Worm (Caenorhabditis elegans): Measurements from ENCODE around the gene athp-1.

The athp-1 gene

DNA sequence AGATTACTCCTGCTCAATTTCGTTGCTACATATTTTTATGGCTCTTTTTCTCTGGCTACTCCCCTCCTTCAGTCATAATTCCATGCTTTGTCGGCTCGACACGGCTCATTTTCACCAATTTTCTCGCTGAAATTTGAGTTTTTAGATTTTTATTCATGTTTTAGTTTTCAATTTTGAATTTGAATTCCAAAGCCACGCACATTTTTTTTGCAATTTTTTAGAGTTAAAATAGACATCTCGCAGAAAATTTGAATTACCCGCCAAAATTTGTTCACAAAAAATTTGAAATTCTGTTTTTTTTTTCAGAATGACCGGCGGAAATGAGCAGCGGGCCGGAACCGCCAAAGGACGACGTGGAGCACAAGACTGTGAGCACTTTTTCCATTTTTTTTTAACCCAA is 20.8 kb downstream of the athp-1 start, which contains the start of gene unc-119:
Gene unc-119, plus strand, starts transcription at position 301 of the 400 bp plus-strand sequence.
- TF ChIP-seq ceh-31 (tag; optimal IDR thresholded peaks at IDR 0.05) (no peak), pha-2 (tag; optimal IDR thresholded peaks at IDR 0.05) (no peak), pax-1 (tag; optimal IDR thresholded peaks at IDR 0.05) (no peak), sdc-2 (tag; optimal IDR thresholded peaks at IDR 0.05) (no peak), ztf-16 (tag; optimal IDR thresholded peaks at IDR 0.05) (no peak), sox-4 (tag; optimal IDR thresholded peaks at IDR 0.05) (no peak)

DNA sequence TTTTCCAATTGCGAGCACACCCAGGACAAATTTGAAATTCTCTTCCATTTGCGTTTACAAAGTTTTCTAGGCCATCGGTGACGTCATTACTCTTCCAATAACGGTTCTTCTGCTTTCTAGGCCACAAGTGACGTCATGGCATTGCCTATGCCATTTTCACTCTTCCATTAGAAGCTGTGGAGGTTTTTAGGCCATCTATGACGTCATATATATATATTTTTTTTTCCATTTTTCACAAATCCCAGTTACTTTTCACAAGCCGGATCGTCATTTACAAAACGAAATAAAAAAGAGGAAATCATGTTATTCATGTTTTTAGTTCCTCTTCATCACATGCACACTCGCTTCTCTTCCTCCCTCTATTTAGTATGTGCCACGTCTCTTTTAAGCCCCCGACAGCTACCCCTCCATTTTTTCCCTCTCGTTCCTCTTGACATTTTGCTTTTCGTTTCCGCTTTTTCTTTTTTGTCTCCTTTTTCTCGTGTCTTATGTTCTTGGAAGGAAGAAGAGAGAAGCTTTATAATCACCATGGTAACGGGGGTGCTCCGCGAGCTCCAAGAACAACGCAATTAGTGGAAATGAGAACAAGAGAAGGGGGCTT is 21.5 kb downstream of the athp-1 start:
- TF ChIP-seq ceh-2 (tag; optimal IDR thresholded peaks at IDR 0.05), result no peak
- TF ChIP-seq unc-3 (GFP tag; conservative IDR thresholded peaks at IDR 0.05), result no peak
- TF ChIP-seq unc-3 (tag; optimal IDR thresholded peaks at IDR 0.05), result no peak
- TF ChIP-seq eyg-1 (tag; optimal IDR thresholded peaks at IDR 0.05), result no peak
- TF ChIP-seq syd-9 (tag; optimal IDR thresholded peaks at IDR 0.05), result no peak
- no peak for TF ChIP-seq ceh-24 (tag; optimal IDR thresholded peaks at IDR 0.05)
- no peak for TF ChIP-seq Y22D7AL.16 (tag; optimal IDR thresholded peaks at IDR 0.05)
- no peak for TF ChIP-seq fkh-6 (tag; optimal IDR thresholded peaks at IDR 0.05)
- no peak for TF ChIP-seq rnt-1 (tag; optimal IDR thresholded peaks at IDR 0.05)
- no peak for TF ChIP-seq ceh-9 (tag; optimal IDR thresholded peaks at IDR 0.05)
- TF ChIP-seq unc-86 (tag; optimal IDR thresholded peaks at IDR 0.05), result no peak
- no peak for TF ChIP-seq hlh-30 (tag; optimal IDR thresholded peaks at IDR 0.05; ENCODE audit: insufficient read depth)
- no peak for TF ChIP-seq pros-1 (tag; optimal IDR thresholded peaks at IDR 0.05)
- TF ChIP-seq unc-55 (GFP tag; optimal IDR thresholded peaks at IDR 0.05), result no peak

DNA sequence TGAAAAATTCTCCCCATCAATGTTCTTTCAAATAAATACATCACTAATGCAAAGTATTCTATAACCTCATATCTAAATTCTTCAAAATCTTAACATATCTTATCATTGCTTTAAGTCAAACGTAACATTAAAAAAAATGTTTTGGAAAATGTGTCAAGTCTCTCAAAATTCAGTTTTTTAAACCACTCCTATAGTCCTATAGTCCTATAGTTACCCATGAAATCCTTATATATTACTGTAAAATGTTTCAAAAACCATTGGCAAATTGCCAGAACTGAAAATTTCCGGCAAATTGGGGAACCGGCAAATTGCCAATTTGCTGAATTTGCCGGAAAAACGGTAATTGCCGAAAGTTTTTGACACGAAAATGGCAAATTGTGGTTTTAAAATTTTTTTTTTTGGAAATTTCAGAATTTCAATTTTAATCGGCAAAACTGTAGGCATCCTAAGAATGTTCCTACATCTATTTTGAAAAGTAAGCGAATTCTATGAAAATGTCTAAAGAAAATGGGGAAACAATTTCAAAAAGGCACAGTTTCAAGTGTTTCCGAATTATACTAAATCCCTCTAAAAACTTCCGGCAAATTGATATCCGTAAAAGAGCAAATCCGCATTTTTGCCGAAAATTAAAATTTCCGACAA is 22.9 kb downstream of the athp-1 start:
- TF ChIP-seq ceh-24 (tag; optimal IDR thresholded peaks at IDR 0.05), result no peak
- no peak for TF ChIP-seq sox-2 (GFP tag; IDR thresholded peaks at IDR 0.05)
- TF ChIP-seq hlh-13 (GFP tag; optimal IDR thresholded peaks at IDR 0.05), result no peak
- TF ChIP-seq sox-4 (tag; optimal IDR thresholded peaks at IDR 0.05), result no peak
- TF ChIP-seq pat-9 (tag; optimal IDR thresholded peaks at IDR 0.05), result no peak
- TF ChIP-seq ceh-31 (tag; optimal IDR thresholded peaks at IDR 0.05), result no peak
- no peak for TF ChIP-seq unc-3 (GFP tag; conservative IDR thresholded peaks at IDR 0.05)
- TF ChIP-seq unc-3 (tag; optimal IDR thresholded peaks at IDR 0.05), result no peak
- TF ChIP-seq ceh-22 (tag; optimal IDR thresholded peaks at IDR 0.05), result no peak
- TF ChIP-seq ttx-3 (tag; optimal IDR thresholded peaks at IDR 0.05), result no peak
- TF ChIP-seq nhr-11 (tag; optimal IDR thresholded peaks at IDR 0.05), result no peak
- no peak for TF ChIP-seq C38D4.7 (GFP tag; optimal IDR thresholded peaks at IDR 0.05)
- TF ChIP-seq tbx-7 (tag; optimal IDR thresholded peaks at IDR 0.05), result no peak
- no peak for TF ChIP-seq pqm-1 (tag; optimal IDR thresholded peaks at IDR 0.05)
- TF ChIP-seq che-1 (tag; optimal IDR thresholded peaks at IDR 0.05), result no peak

DNA sequence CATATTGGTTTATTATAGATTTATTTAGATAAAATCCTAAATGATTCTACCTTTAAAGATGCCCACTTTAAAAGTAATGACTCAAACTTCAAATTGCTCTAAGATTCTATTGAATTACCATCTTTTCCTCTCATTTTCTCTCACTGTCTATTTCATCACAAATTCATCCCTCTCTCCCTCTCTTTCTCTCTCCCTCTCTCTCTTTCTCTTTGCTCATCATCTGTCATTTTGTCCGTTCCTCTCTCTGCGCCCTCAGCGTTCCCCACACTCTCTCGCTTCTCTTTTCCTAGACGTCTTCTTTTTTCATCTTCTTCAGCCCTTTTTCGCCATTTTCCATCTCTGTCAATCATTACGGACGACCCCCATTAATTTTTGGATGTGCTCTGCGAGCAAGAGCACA is 23.5 kb downstream of the athp-1 start:
- TF ChIP-seq unc-55 (GFP tag; optimal IDR thresholded peaks at IDR 0.05), result peak; percentile 96
- peak; percentile 26 for TF ChIP-seq ceh-14 (tag; optimal IDR thresholded peaks at IDR 0.05)
- peak; percentile 35 for TF ChIP-seq nfya-1 (tag; optimal IDR thresholded peaks at IDR 0.05)
- peak; percentile 68 for TF ChIP-seq unc-42 (tag; optimal IDR thresholded peaks at IDR 0.05)
- TF ChIP-seq ceh-31 (tag; optimal IDR thresholded peaks at IDR 0.05), result peak; percentile 45
- TF ChIP-seq ceh-2 (tag; optimal IDR thresholded peaks at IDR 0.05), result no peak
- TF ChIP-seq hlh-30 (tag; optimal IDR thresholded peaks at IDR 0.05; ENCODE audit: insufficient read depth), result no peak
- TF ChIP-seq elt-4 (tag; optimal IDR thresholded peaks at IDR 0.05), result no peak

DNA sequence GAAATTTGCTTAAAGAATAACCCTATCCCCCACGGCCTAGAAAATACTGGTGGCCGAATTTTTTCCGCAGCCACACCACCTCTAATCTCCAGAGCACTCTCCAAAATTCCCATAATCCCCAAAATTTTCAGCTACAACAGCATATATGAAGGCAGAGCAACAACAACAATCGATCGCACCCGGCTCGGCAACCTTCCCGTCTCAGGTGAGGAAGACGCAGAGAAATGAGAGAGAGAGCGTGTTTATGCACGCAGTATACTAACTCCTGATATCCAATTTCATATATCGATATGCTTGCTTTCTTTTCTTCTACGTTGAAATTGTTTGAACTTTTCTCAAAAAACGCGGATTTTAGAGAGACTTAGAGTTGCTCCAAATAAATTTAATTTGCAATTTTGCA is 24.8 kb downstream of the athp-1 start:
- TF ChIP-seq che-1 (tag; optimal IDR thresholded peaks at IDR 0.05) (peak; percentile 15), dve-1 (tag; optimal IDR thresholded peaks at IDR 0.05) (no peak), ets-4 (tag; optimal IDR thresholded peaks at IDR 0.05) (no peak), ceh-2 (tag; optimal IDR thresholded peaks at IDR 0.05) (no peak), tbx-2 (tag; optimal IDR thresholded peaks at IDR 0.05) (peak; percentile 9), rnt-1 (tag; optimal IDR thresholded peaks at IDR 0.05) (no peak), tbx-7 (tag; optimal IDR thresholded peaks at IDR 0.05) (no peak), sox-4 (tag; optimal IDR thresholded peaks at IDR 0.05) (no peak), ceh-31 (tag; optimal IDR thresholded peaks at IDR 0.05) (no peak), odd-2 (tag; optimal IDR thresholded peaks at IDR 0.05) (no peak), fkh-6 (tag; optimal IDR thresholded peaks at IDR 0.05) (no peak), ama-1 (optimal IDR thresholded peaks at IDR 0.05) (no peak), ceh-48 (tag; optimal IDR thresholded peaks at IDR 0.05) (peak; percentile 27), pqm-1 (tag; optimal IDR thresholded peaks at IDR 0.05) (no peak), fax-1 (tag; optimal IDR thresholded peaks at IDR 0.05) (no peak), pax-1 (tag; optimal IDR thresholded peaks at IDR 0.05) (no peak), zip-5 (tag; optimal IDR thresholded peaks at IDR 0.05) (no peak), pha-4 (tag; optimal IDR thresholded peaks at IDR 0.05) (no peak), ceh-34 (tag; optimal IDR thresholded peaks at IDR 0.05) (peak; percentile 87), Y22D7AL.16 (tag; optimal IDR thresholded peaks at IDR 0.05) (no peak)
